Worm (Caenorhabditis elegans) whole organism, L2 larva: ENCODE results near the gene rbm-39.

ENCODE experiments used
- R02D3.7 ChIP-seq: fragments of 150-350 bp; optimal IDR thresholded peaks from 2 replicates; lab custom pipeline; 2014; ENCODE audit warnings: missing biosample characterization, missing genetic modification characterization
- aly-2 ChIP-seq: fragments of 150-350 bp; optimal IDR thresholded peaks from 2 replicates; lab custom pipeline; 2014; ENCODE audit warnings: missing biosample characterization, missing genetic modification characterization
- elt-3 ChIP-seq: sonication (generic microtip); optimal IDR thresholded peaks from 2 replicates; lab custom pipeline; 2017; ENCODE audit warnings: missing biosample characterization, missing genetic modification characterization
- fos-1 ChIP-seq: fragments of 150-350 bp; optimal IDR thresholded peaks from 2 replicates; lab custom pipeline; 2014; ENCODE audit warnings: missing biosample characterization, missing genetic modification characterization
- lsy-2 ChIP-seq, 2 experiments: fragments of 150-350 bp in 1 of 2; sonication (generic microtip) in 1 of 2; optimal IDR thresholded peaks; 2 replicates each; lab custom pipeline; 2014 to 2017; ENCODE audit warnings: missing biosample characterization in 2 of 2, missing genetic modification characterization in 2 of 2
- mab-5 ChIP-seq: fragments of 150-350 bp; optimal IDR thresholded peaks from 2 replicates; lab custom pipeline; 2014; ENCODE audit warnings: missing biosample characterization, missing genetic modification characterization
- nhr-10 ChIP-seq: sonication (generic microtip); optimal IDR thresholded peaks from 2 replicates; lab custom pipeline; 2017; ENCODE audit warnings: missing biosample characterization, missing genetic modification characterization
- nhr-12 ChIP-seq: fragments of 150-350 bp; optimal IDR thresholded peaks from 2 replicates; lab custom pipeline; 2014; ENCODE audit warnings: missing biosample characterization, missing genetic modification characterization
- skn-1 ChIP-seq: sonication (generic microtip); optimal IDR thresholded peaks from 2 replicates; lab custom pipeline; 2017; ENCODE audit warnings: missing biosample characterization, missing genetic modification characterization
- snpc-4 ChIP-seq: fragments of 150-350 bp; optimal IDR thresholded peaks from 2 replicates; lab custom pipeline; 2014; ENCODE audit warnings: missing biosample characterization, missing genetic modification characterization
- unc-55 ChIP-seq: fragments of 150-350 bp; sonication (generic microtip); optimal IDR thresholded peaks from 3 replicates; lab custom pipeline; 2014; ENCODE audit warnings: missing biosample characterization, missing genetic modification reagents, missing genetic modification characterization
- unc-62 ChIP-seq: fragments of 150-350 bp; optimal IDR thresholded peaks from 2 replicates; lab custom pipeline; 2014; ENCODE audit warnings: missing biosample characterization, missing genetic modification reagents, missing genetic modification characterization
- zag-1 ChIP-seq: fragments of 150-350 bp; optimal IDR thresholded peaks from 2 replicates; lab custom pipeline; 2014; ENCODE audit warnings: missing biosample characterization, missing genetic modification characterization

DNA sequence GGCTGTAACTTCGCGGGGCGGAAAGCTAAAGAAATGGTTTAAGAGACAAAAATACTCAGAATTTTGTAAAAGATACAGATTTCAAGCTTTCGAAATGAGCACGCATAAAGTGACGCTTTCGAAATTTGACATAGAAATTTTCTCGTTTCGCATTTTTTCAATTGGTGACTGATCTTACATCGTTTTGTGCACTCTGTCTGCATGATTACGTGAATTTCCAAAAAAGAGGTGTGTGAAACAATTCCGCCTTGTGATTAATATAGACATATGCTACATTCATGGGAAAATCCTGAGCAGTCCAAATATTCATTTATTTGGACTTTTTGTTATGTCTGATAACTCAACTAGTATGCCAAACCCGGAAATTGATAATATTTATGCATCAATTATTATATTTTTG, 33.3 kb downstream of the rbm-39 start, which contains the start of gene srx-12:
- TF ChIP-seq unc-62 (GFP tag; lab: Kevin White, UChicago): no peak
- TF ChIP-seq snpc-4: no peak
- no peak for TF ChIP-seq skn-1 (tag; lab: Kevin White, UChicago)
- no peak for TF ChIP-seq zag-1
- no peak for TF ChIP-seq lsy-2 (tag; optimal IDR thresholded peaks at IDR 0.05; lab: Kevin White, UChicago)
- TF ChIP-seq nhr-10 (tag; lab: Kevin White, UChicago): no peak
- no peak for TF ChIP-seq nhr-12
- no peak for TF ChIP-seq R02D3.7 (tag; lab: Kevin White, UChicago)
- no peak for TF ChIP-seq mab-5 (tag; lab: Kevin White, UChicago)
- TF ChIP-seq fos-1: no peak
- no peak for TF ChIP-seq elt-3
- no peak for TF ChIP-seq aly-2 (tag; lab: Kevin White, UChicago)
- TF ChIP-seq unc-55 (GFP tag; lab: Kevin White, UChicago): no peak
